Fruit fly (Drosophila melanogaster) whole organism: ENCODE data around the gene XNP.

Source experiments
- CG8478 ChIP-seq: fragments of >200 bp; optimal IDR thresholded peaks from 2 replicates; lab custom pipeline; 2018; ENCODE audit warnings: inconsistent platforms
- Dll ChIP-seq: fragments of >200 bp; optimal IDR thresholded peaks from 2 replicates; lab custom pipeline; 2017
- EcR ChIP-seq, 2 experiments: fragments of >200 bp; optimal IDR thresholded peaks; 2 replicates each; lab custom pipeline; 2017; ENCODE audit warnings: missing biosample characterization in 2 of 2, missing genetic modification characterization in 2 of 2, missing genetic modification reagents in 2 of 2
- pan ChIP-seq: fragments of >200 bp; optimal IDR thresholded peaks from 2 replicates; lab custom pipeline; 2017
- psq ChIP-seq: fragments of >200 bp; optimal IDR thresholded peaks from 2 replicates; lab custom pipeline; 2017
- usp ChIP-seq: fragments of >200 bp; optimal IDR thresholded peaks from 2 replicates; lab custom pipeline; 2017; ENCODE audit warnings: missing biosample characterization, missing genetic modification characterization, mixed read lengths

Gene XNP

DNA sequence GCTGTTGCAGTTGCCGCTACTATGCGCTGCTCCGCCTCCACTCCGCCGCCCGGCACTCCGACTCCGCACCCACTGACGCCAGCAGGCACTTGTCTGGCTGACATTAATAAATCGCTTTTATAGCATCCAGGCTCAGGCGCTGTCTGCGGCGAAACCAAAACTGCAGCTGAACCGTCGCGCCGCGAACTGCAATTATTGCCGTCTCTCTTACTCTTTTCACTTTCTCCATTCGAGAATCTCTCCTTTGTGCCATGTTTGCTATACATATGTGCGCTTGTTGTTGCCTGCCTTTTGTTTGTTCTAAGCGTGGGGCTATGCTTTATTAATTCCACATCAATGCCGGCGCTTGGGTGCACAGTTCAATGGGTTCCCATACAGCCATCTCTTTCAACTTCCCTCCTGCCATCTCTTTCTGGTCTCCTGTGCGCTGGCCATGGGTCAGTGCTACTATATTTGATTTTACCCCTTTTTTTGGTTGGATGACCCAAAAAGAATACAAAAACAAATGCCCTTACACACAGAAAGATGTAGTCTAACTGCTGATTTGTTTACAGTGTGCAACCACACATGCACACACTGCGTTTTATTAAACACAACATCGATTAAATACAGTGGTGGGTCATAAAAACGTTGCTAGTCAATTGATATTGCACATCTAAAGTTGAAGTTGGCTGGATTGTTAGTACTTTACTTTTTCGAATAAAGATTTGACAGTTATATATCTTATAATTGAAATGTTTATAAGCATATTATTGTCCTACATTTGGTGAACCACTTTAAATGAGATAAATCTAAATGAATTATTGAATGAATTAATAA is 35.9 kb downstream of the XNP start:
- TF ChIP-seq usp (GFP tag; lab: Kevin White, UChicago) (no peak), pan (no peak), psq (lab: Kevin White, UChicago) (no peak), EcR (GFP tag; optimal IDR thresholded peaks at IDR 0.05; lab: Kevin White, UChicago) (no peak), Dll (lab: Kevin White, UChicago) (no peak), CG8478 (no peak)

dm6 chr3R:25445546-25446400 is 36.9 kb downstream of the XNP start:
- TF ChIP-seq CG8478 (no peak), EcR (GFP tag; optimal IDR thresholded peaks at IDR 0.05; lab: Kevin White, UChicago) (no peak), pan (no peak), Dll (lab: Kevin White, UChicago) (no peak), psq (lab: Kevin White, UChicago) (no peak), usp (GFP tag; lab: Kevin White, UChicago) (no peak)

dm6 chr3R:25438353-25438986 is 44.2 kb downstream of the XNP start:
- TF ChIP-seq pan (no peak), EcR (GFP tag; optimal IDR thresholded peaks at IDR 0.05; lab: Kevin White, UChicago) (no peak), CG8478 (no peak), usp (GFP tag; lab: Kevin White, UChicago) (no peak), psq (lab: Kevin White, UChicago) (no peak), Dll (lab: Kevin White, UChicago) (no peak)

- TF ChIP-seq EcR (GFP tag; optimal IDR thresholded peaks at IDR 0.05; lab: Kevin White, UChicago), result no peak
- no peak for TF ChIP-seq psq (lab: Kevin White, UChicago)
These were observed 45.3 kb downstream of the XNP start for dm6 chr3R:25437254-25437810.
